Worm (Caenorhabditis elegans) whole organism, L3 larva: ENCODE data around the gene nol-9.

ENCODE experiments used
- R02D3.7 ChIP-seq: fragments of 150-350 bp; optimal IDR thresholded peaks from 2 replicates; lab custom pipeline; 2014; ENCODE audit warnings: missing biosample characterization, missing genetic modification characterization
- ZK546.5 ChIP-seq: sonication (generic microtip); optimal IDR thresholded peaks from 2 replicates; lab custom pipeline; 2017; ENCODE audit warnings: missing biosample characterization, missing genetic modification characterization
- aly-2 ChIP-seq: fragments of 150-350 bp; optimal IDR thresholded peaks from 2 replicates; lab custom pipeline; 2014; ENCODE audit warnings: missing biosample characterization, missing genetic modification characterization
- ama-1 ChIP-seq: fragments of 150-350 bp; optimal IDR thresholded peaks from 2 replicates; lab custom pipeline; 2018
- ceh-16 ChIP-seq: sonication (generic microtip); optimal IDR thresholded peaks from 2 replicates; lab custom pipeline; 2017; ENCODE audit warnings: missing biosample characterization, missing genetic modification characterization
- ceh-28 ChIP-seq: fragments of 150-350 bp; optimal IDR thresholded peaks from 2 replicates; lab custom pipeline; 2014; ENCODE audit warnings: missing biosample characterization, missing genetic modification reagents, missing genetic modification characterization
- ceh-82 ChIP-seq: fragments of 150-350 bp; optimal IDR thresholded peaks from 2 replicates; lab custom pipeline; 2014; ENCODE audit warnings: missing biosample characterization, missing genetic modification characterization
- ceh-9 ChIP-seq: sonication (generic microtip); optimal IDR thresholded peaks from 2 replicates; lab custom pipeline; 2018; ENCODE audit warnings: missing biosample characterization, missing genetic modification characterization
- egl-5 ChIP-seq: fragments of 150-350 bp; optimal IDR thresholded peaks from 2 replicates; lab custom pipeline; 2017; ENCODE audit warnings: missing biosample characterization, missing genetic modification reagents, missing genetic modification characterization, inconsistent platforms
- elt-1 ChIP-seq: fragments of 150-350 bp; optimal IDR thresholded peaks from 2 replicates; lab custom pipeline; 2014; ENCODE audit warnings: missing biosample characterization, missing genetic modification characterization
- elt-2 ChIP-seq: sonication (generic microtip); optimal IDR thresholded peaks from 2 replicates; lab custom pipeline; 2016; ENCODE audit warnings: missing genetic modification reagents, mild to moderate bottlenecking, missing genetic modification characterization, missing compliant biosample characterization
- elt-3 ChIP-seq, 3 experiments: fragments of 150-350 bp in 1 of 3; sonication (generic microtip) in 2 of 3; optimal IDR thresholded peaks; 2 replicates in 2 of 3; 4 replicates in 1 of 3; lab custom pipeline; 2014 to 2017; ENCODE audit warnings: missing biosample characterization in 3 of 3, missing genetic modification characterization in 3 of 3
- eor-1 ChIP-seq, 2 experiments: fragments of 150-350 bp; optimal IDR thresholded peaks; 2 replicates each; lab custom pipeline; 2014 to 2018; ENCODE audit warnings: missing biosample characterization in 2 of 2, missing genetic modification characterization in 2 of 2
- fkh-10 ChIP-seq: sonication (generic microtip); optimal IDR thresholded peaks from 2 replicates; lab custom pipeline; 2017; ENCODE audit warnings: missing biosample characterization, missing genetic modification reagents, missing genetic modification characterization
- fkh-2 ChIP-seq: fragments of 150-350 bp; optimal IDR thresholded peaks from 2 replicates; lab custom pipeline; 2014; ENCODE audit warnings: missing biosample characterization, missing genetic modification reagents, missing genetic modification characterization
- hmg-11 ChIP-seq: sonication (generic microtip); optimal IDR thresholded peaks from 2 replicates; lab custom pipeline; 2016; ENCODE audit warnings: missing genetic modification characterization, missing compliant biosample characterization
- jun-1 ChIP-seq: fragments of 150-350 bp; optimal IDR thresholded peaks from 2 replicates; lab custom pipeline; 2014; ENCODE audit warnings: missing biosample characterization, missing genetic modification reagents, missing genetic modification characterization
- lin-15B ChIP-seq: fragments of 150-350 bp; optimal IDR thresholded peaks from 2 replicates; lab custom pipeline; 2014; ENCODE audit warnings: missing biosample characterization, missing genetic modification characterization
- lsy-12 ChIP-seq: sonication (generic microtip); optimal IDR thresholded peaks from 2 replicates; lab custom pipeline; 2016; ENCODE audit warnings: mild to moderate bottlenecking, missing genetic modification characterization, missing compliant biosample characterization
- mdl-1 ChIP-seq: fragments of 150-350 bp; optimal IDR thresholded peaks from 2 replicates; lab custom pipeline; 2014; ENCODE audit warnings: missing biosample characterization, missing genetic modification characterization
- mml-1 ChIP-seq: fragments of 150-350 bp; sonication (generic microtip); optimal IDR thresholded peaks from 3 replicates; lab custom pipeline; 2014; ENCODE audit warnings: missing biosample characterization, missing genetic modification characterization
- nfya-1 ChIP-seq: sonication (generic microtip); optimal IDR thresholded peaks from 2 replicates; lab custom pipeline; 2017; ENCODE audit warnings: missing genetic modification characterization, mild to moderate bottlenecking, missing compliant biosample characterization, antibody characterized with exemption, moderate library complexity; ENCODE audit not compliant: insufficient read depth
- nhr-11 ChIP-seq: fragments of 150-350 bp; optimal IDR thresholded peaks from 2 replicates; lab custom pipeline; 2014; ENCODE audit warnings: missing biosample characterization, missing genetic modification characterization
- nhr-12 ChIP-seq: fragments of 150-350 bp; optimal IDR thresholded peaks from 2 replicates; lab custom pipeline; 2014; ENCODE audit warnings: missing biosample characterization, missing genetic modification characterization
- nhr-23 ChIP-seq: fragments of 150-350 bp; optimal IDR thresholded peaks from 2 replicates; lab custom pipeline; 2014; ENCODE audit warnings: missing biosample characterization, missing genetic modification reagents, missing genetic modification characterization
- nhr-237 ChIP-seq: fragments of 150-350 bp; optimal IDR thresholded peaks from 2 replicates; lab custom pipeline; 2014; ENCODE audit warnings: missing biosample characterization, missing genetic modification characterization
- nhr-25 ChIP-seq: sonication (generic microtip); optimal IDR thresholded peaks from 2 replicates; lab custom pipeline; 2017; ENCODE audit warnings: missing biosample characterization, missing genetic modification characterization
- nhr-28 ChIP-seq: fragments of 150-350 bp; optimal IDR thresholded peaks from 2 replicates; lab custom pipeline; 2014; ENCODE audit warnings: missing biosample characterization, missing genetic modification characterization
- nhr-43 ChIP-seq: sonication (generic microtip); optimal IDR thresholded peaks from 2 replicates; lab custom pipeline; 2016; ENCODE audit warnings: mild to moderate bottlenecking, missing genetic modification characterization, missing compliant biosample characterization; ENCODE audit not compliant: poor library complexity, severe bottlenecking
- nhr-67 ChIP-seq: fragments of 150-350 bp; optimal IDR thresholded peaks from 2 replicates; lab custom pipeline; 2014; ENCODE audit warnings: missing biosample characterization, missing genetic modification characterization
- nhr-77 ChIP-seq: fragments of 150-350 bp; optimal IDR thresholded peaks from 2 replicates; lab custom pipeline; 2014; ENCODE audit warnings: missing biosample characterization, missing genetic modification characterization
- pha-4 ChIP-seq: fragments of 150-350 bp; optimal IDR thresholded peaks from 2 replicates; lab custom pipeline; 2014; ENCODE audit warnings: missing biosample characterization, missing genetic modification reagents, missing genetic modification characterization
- pqm-1 ChIP-seq: fragments of 150-350 bp; optimal IDR thresholded peaks from 2 replicates; lab custom pipeline; 2017; ENCODE audit warnings: missing biosample characterization, missing genetic modification characterization, inconsistent platforms
- sea-2 ChIP-seq: fragments of 150-350 bp; sonication (generic microtip); optimal IDR thresholded peaks from 4 replicates; lab custom pipeline; 2014; ENCODE audit warnings: missing biosample characterization, missing genetic modification reagents, missing genetic modification characterization
- skn-1 ChIP-seq: fragments of 150-350 bp; optimal IDR thresholded peaks from 2 replicates; lab custom pipeline; 2014; ENCODE audit warnings: missing biosample characterization, missing genetic modification characterization
- tbx-2 ChIP-seq: sonication (generic microtip); optimal IDR thresholded peaks from 2 replicates; lab custom pipeline; 2016; ENCODE audit warnings: mild to moderate bottlenecking, missing genetic modification characterization, missing compliant biosample characterization
- unc-62 ChIP-seq: fragments of 150-350 bp; sonication (generic microtip); optimal IDR thresholded peaks from 4 replicates; lab custom pipeline; 2014; ENCODE audit warnings: missing biosample characterization, missing genetic modification reagents, missing genetic modification characterization
- zag-1 ChIP-seq: fragments of 150-350 bp; optimal IDR thresholded peaks from 2 replicates; lab custom pipeline; 2014; ENCODE audit warnings: missing biosample characterization, missing genetic modification characterization
- ztf-11 ChIP-seq: fragments of 150-350 bp; optimal IDR thresholded peaks from 2 replicates; lab custom pipeline; 2014; ENCODE audit warnings: missing biosample characterization, missing genetic modification characterization
- ztf-4 ChIP-seq: fragments of 150-350 bp; optimal IDR thresholded peaks from 2 replicates; lab custom pipeline; 2014; ENCODE audit warnings: missing biosample characterization, missing genetic modification characterization

The nol-9 gene

DNA sequence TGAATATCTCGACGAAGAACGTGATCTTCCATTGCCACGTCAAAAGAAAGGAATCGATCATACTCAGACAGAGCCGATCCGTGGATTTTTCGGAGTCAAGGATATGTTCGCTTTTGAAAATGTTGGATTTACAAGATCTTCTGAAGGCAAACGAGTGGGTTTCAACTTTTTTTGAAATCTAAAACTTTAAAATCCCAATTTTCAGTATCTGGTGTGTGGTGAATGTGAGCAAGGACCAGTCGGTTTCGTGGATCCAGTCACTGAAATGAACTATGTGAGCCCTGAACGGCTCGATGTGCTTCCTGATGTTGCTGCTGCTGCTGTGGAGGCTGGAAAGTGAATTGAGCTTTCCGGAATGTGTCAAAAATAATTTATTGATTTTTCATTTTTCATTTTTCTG is 35.4 kb upstream of the nol-9 start, which contains the start of gene lsm-3:
lsm-3 (plus strand) TSS at position 301 of the 400 bp plus-strand sequence.
- TF ChIP-seq jun-1 (tag; lab: Kevin White, UChicago), result no peak
- no peak for TF ChIP-seq ama-1 (lab: Kevin White, UChicago)
- no peak for TF ChIP-seq mml-1 (tag; lab: Kevin White, UChicago)
- TF ChIP-seq ceh-16 (tag; lab: Kevin White, UChicago), result no peak
- TF ChIP-seq unc-62 (GFP tag; lab: Kevin White, UChicago), result no peak
- TF ChIP-seq skn-1, result no peak

DNA sequence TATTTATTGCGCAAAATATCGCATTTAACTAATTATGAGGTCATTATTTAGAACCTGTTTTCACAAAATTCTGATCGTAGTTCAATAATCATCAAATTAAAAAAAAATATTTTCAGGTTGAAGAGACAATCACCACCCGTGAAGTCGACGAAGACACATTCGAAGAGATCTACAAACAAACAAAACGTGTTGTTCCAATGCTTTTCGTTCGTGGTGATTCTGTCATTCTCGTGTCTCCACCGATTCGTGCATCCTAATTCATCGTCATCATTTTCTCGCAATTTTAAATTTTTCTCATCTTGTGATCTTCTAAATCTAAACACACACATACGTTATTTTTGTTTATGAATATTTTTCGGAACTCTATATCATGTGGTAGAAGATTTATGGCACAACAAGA is 33.5 kb upstream of the nol-9 start:
- no peak for TF ChIP-seq nhr-237
- TF ChIP-seq nhr-67 (tag; lab: Kevin White, UChicago), result no peak
- TF ChIP-seq ztf-4 (tag; lab: Kevin White, UChicago), result peak; percentile 76
- TF ChIP-seq pha-4 (tag; lab: Kevin White, UChicago), result no peak
- TF ChIP-seq pqm-1 (tag; lab: Kevin White, UChicago), result peak; percentile 19
- TF ChIP-seq fkh-2, result no peak
- peak; percentile 38 for TF ChIP-seq jun-1 (tag; lab: Kevin White, UChicago)
- peak; percentile 3 for TF ChIP-seq hmg-11
- peak; percentile 40 for TF ChIP-seq nhr-77
- peak; percentile 54 for TF ChIP-seq nhr-43 (tag; lab: Kevin White, UChicago)
- TF ChIP-seq elt-3 (tag; optimal IDR thresholded peaks at IDR 0.05; lab: Kevin White, UChicago), result no peak
- TF ChIP-seq nfya-1 (tag; lab: Kevin White, UChicago), result peak; percentile 9
- TF ChIP-seq elt-2 (tag; lab: Kevin White, UChicago), result peak; percentile 12
- no peak for TF ChIP-seq elt-1
- TF ChIP-seq nhr-23, result peak; percentile 35
- TF ChIP-seq nhr-25 (tag; lab: Kevin White, UChicago), result peak; percentile 0
- TF ChIP-seq ama-1 (lab: Kevin White, UChicago), result peak; percentile 80
- TF ChIP-seq mdl-1 (tag; lab: Kevin White, UChicago), result no peak
- TF ChIP-seq lsy-12 (tag; lab: Kevin White, UChicago), result peak; percentile 51
- peak; percentile 49 for TF ChIP-seq aly-2

DNA sequence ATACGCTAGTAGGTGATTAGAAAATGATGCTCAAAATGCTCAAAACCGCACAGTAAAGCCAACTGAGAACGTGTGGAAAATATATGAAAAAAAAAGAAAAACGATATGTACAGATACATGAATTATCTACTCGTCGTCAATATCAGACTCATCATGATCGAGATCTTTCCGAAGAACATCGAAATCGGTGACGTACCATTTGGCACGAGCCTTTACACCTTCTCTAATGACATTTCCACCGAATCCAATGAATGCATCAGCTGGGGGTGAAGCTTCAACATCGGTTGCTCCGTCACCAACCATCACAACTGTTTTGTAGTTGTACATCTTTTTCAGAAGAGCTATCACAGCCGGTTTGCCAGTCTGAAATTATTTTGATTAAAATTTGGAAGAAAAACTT is 33.1 kb upstream of the nol-9 start:
- TF ChIP-seq nhr-43 (tag; lab: Kevin White, UChicago) (peak; percentile 36), ceh-82 (tag; lab: Kevin White, UChicago) (no peak), zag-1 (tag; lab: Kevin White, UChicago) (no peak), sea-2 (GFP tag; lab: Kevin White, UChicago) (no peak), ceh-16 (tag; lab: Kevin White, UChicago) (no peak), pqm-1 (tag; lab: Kevin White, UChicago) (no peak), egl-5 (tag; lab: Kevin White, UChicago) (no peak), nhr-12 (tag; lab: Kevin White, UChicago) (no peak), nhr-237 (no peak)

DNA sequence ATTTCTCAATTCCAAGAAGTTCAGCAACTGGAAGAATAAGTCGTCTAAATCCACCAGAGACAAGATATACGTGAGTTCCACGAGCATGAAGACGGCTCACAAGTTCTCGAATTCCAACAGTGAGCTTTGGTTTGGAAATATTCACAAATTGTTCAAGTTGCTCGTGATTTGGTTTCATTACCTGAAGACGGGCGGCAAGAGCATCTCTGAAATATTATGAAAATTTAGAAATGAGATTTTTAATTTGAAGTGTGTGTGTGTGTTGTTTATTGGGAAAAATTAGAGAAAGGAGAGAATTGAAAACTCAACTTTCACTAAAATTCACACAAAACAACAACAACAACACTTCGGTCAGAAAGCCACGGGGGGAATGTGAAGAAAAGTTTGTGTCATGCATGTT is 31.5 kb upstream of the nol-9 start:
- no peak for TF ChIP-seq nhr-237
- TF ChIP-seq ZK546.5, result no peak
- TF ChIP-seq nhr-67 (tag; lab: Kevin White, UChicago), result no peak

DNA sequence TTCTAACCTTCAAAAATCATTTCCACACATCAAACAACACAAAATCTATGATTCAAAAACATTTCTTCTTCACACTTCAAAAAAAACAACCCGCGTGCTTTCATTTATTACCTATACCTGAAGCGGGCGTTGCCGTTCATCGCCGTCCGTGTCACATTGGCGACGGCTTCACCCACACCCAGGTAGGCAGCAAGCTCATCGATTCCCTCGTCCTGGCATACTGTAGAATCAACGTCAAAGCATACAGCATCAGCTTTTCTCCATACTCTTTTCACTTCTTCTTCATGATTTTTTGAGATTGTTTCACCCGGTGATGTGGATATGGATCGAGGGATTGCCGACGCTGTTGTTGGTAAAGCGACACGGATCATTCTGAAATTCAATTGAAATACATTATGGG is 30.1 kb upstream of the nol-9 start:
- TF ChIP-seq ama-1 (lab: Kevin White, UChicago) (peak; percentile 72), nhr-43 (tag; lab: Kevin White, UChicago) (peak; percentile 10), elt-3 (tag; optimal IDR thresholded peaks at IDR 0.05; lab: Kevin White, UChicago) (no peak)

DNA sequence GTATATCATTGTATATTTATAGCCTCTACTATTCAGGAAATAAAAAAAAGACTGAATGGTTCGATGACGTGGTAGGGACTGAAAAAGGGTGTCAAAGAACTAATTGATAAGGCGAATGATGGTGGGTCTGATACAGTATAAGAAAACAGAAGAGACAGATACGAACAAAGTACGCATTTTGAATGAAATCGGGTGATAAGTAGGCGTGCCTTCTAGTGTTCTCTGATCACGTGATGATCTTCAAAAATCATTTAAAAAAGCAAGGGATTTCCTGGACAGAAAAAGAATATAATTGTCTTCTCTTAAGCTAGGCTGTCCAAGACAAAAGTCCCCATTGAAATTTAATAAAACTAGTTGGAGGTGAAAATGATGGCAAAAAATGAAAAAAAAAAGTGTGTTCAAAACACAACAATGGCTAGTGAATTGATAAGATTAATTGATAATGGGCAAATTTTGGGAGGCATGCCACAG is 29.0 kb upstream of the nol-9 start:
- TF ChIP-seq nhr-23, result peak; percentile 87
- no peak for TF ChIP-seq tbx-2 (tag; lab: Kevin White, UChicago)
- TF ChIP-seq pqm-1 (tag; lab: Kevin White, UChicago), result peak; percentile 92
- peak; percentile 54 for TF ChIP-seq nhr-25 (tag; lab: Kevin White, UChicago)
- TF ChIP-seq eor-1 (tag; optimal IDR thresholded peaks at IDR 0.05; lab: Kevin White, UChicago), result no peak
- no peak for TF ChIP-seq ztf-11
- TF ChIP-seq mdl-1 (tag; lab: Kevin White, UChicago), result no peak
- no peak for TF ChIP-seq fkh-10
- no peak for TF ChIP-seq egl-5 (tag; lab: Kevin White, UChicago)
- no peak for TF ChIP-seq ceh-9 (tag; lab: Kevin White, UChicago)
- no peak for TF ChIP-seq unc-62 (GFP tag; lab: Kevin White, UChicago)
- peak; percentile 7 for TF ChIP-seq ztf-4 (tag; lab: Kevin White, UChicago)
- peak; percentile 7 for TF ChIP-seq nhr-77
- TF ChIP-seq ceh-28 (tag; lab: Kevin White, UChicago), result no peak
- TF ChIP-seq R02D3.7 (tag; lab: Kevin White, UChicago), result no peak
- peak; percentile 47 for TF ChIP-seq lsy-12 (tag; lab: Kevin White, UChicago)
- TF ChIP-seq lin-15B (tag; lab: Kevin White, UChicago), result no peak
- no peak for TF ChIP-seq mml-1 (tag; lab: Kevin White, UChicago)
- peak; percentile 61 for TF ChIP-seq skn-1
- peak in 1 of 3 experiments; percentile 7 for TF ChIP-seq elt-3 (tag; optimal IDR thresholded peaks at IDR 0.05; lab: Kevin White, UChicago)
- peak; percentile 17 for TF ChIP-seq nhr-28 (tag; lab: Kevin White, UChicago)
- TF ChIP-seq elt-2 (tag; lab: Kevin White, UChicago), result peak; percentile 90
- no peak for TF ChIP-seq pha-4 (tag; lab: Kevin White, UChicago)
- TF ChIP-seq nhr-12 (tag; lab: Kevin White, UChicago), result no peak
- no peak for TF ChIP-seq nhr-11 (tag; lab: Kevin White, UChicago)
- TF ChIP-seq elt-1, result no peak
- no peak for TF ChIP-seq nhr-237
